Worm (Caenorhabditis elegans) whole organism, young adult: ENCODE results near the gene ant-1.4.

Experiments
- B0019.2 ChIP-seq: fragments of 200-800 bp; sonication (Bioruptor generic); conservative IDR thresholded peaks from 2 replicates; pipeline ENCODE4 v1.3.6; 2022; ENCODE audit warnings: missing genetic modification reagents, missing genetic modification characterization, missing compliant biosample characterization
- C17E4.6 ChIP-seq: fragments of 200-800 bp; sonication (Bioruptor generic); IDR thresholded peaks from 2 replicates; pipeline ENCODE4 v1.3.6; 2022; ENCODE audit warnings: missing genetic modification reagents, missing genetic modification characterization, missing compliant biosample characterization
- D2030.7 ChIP-seq: fragments of 200-800 bp; sonication (Bioruptor generic); IDR thresholded peaks from 2 replicates; pipeline ENCODE4 v1.3.6; 2022; ENCODE audit warnings: missing genetic modification reagents, missing genetic modification characterization, missing compliant biosample characterization
- F33H1.4 ChIP-seq: fragments of 200-800 bp; sonication (Bioruptor generic); IDR thresholded peaks from 2 replicates; pipeline ENCODE4 v1.3.6; 2022; ENCODE audit warnings: missing genetic modification reagents, missing genetic modification characterization, missing compliant biosample characterization
- F52B5.7 ChIP-seq: sonication (generic microtip); optimal IDR thresholded peaks from 2 replicates; lab custom pipeline; 2016; ENCODE audit warnings: mild to moderate bottlenecking, missing genetic modification characterization, missing compliant biosample characterization
- F55B11.4 ChIP-seq: sonication (generic microtip); optimal IDR thresholded peaks from 2 replicates; lab custom pipeline; 2016; ENCODE audit warnings: missing compliant biosample characterization, missing genetic modification characterization, borderline replicate concordance; ENCODE audit not compliant: insufficient read depth
- F57C9.4 ChIP-seq: sonication (generic microtip); optimal IDR thresholded peaks from 2 replicates; lab custom pipeline; 2017; ENCODE audit warnings: mild to moderate bottlenecking, missing genetic modification characterization, missing compliant biosample characterization
- T07F8.4 ChIP-seq: sonication (generic microtip); optimal IDR thresholded peaks from 2 replicates; lab custom pipeline; 2016; ENCODE audit warnings: mild to moderate bottlenecking, missing genetic modification characterization, moderate library complexity, missing compliant biosample characterization
- T26A5.8 ChIP-seq: sonication (generic microtip); optimal IDR thresholded peaks from 2 replicates; lab custom pipeline; 2016; ENCODE audit warnings: missing genetic modification characterization, missing compliant biosample characterization
- Y53G8AR.9 ChIP-seq: fragments of 200-800 bp; sonication (Bioruptor generic); conservative IDR thresholded peaks from 2 replicates; pipeline ENCODE4 v1.3.6; 2022; ENCODE audit warnings: missing genetic modification reagents, missing genetic modification characterization, missing compliant biosample characterization
- Y79H2A.3 ChIP-seq: fragments of 200-800 bp; sonication (Bioruptor generic); conservative IDR thresholded peaks from 2 replicates; pipeline ENCODE4 v1.3.6; 2022; ENCODE audit warnings: missing genetic modification reagents, missing genetic modification characterization, missing compliant biosample characterization
- Y95B8A.8 ChIP-seq: fragments of 200-800 bp; sonication (Bioruptor generic); IDR thresholded peaks from 2 replicates; pipeline ENCODE4 v1.3.6; 2022; ENCODE audit warnings: missing genetic modification reagents, missing genetic modification characterization, missing compliant biosample characterization
- ama-1 ChIP-seq, 3 experiments: fragments of 150-350 bp in 1 of 3; sonication (generic microtip) in 2 of 3; optimal IDR thresholded peaks; 2 replicates each; lab custom pipeline; 2014 to 2018; ENCODE audit warnings: missing biosample characterization in 2 of 3, missing genetic modification characterization in 2 of 3, missing genetic modification reagents in 2 of 3
- atf-7 ChIP-seq: sonication (generic microtip); optimal IDR thresholded peaks from 2 replicates; lab custom pipeline; 2017; ENCODE audit warnings: mild to moderate bottlenecking, missing genetic modification characterization, missing compliant biosample characterization
- attf-6 ChIP-seq: fragments of 200-800 bp; sonication (Bioruptor generic); IDR thresholded peaks from 2 replicates; pipeline ENCODE4 v1.3.6; 2022; ENCODE audit warnings: missing genetic modification reagents, missing genetic modification characterization, missing compliant biosample characterization
- bed-1 ChIP-seq: fragments of 200-800 bp; sonication (Bioruptor generic); IDR thresholded peaks from 2 replicates; pipeline ENCODE4 v1.3.6; 2022; ENCODE audit warnings: missing genetic modification reagents, missing genetic modification characterization, missing compliant biosample characterization
- cebp-1 ChIP-seq, 2 experiments: fragments of 200-800 bp in 1 of 2; sonication (Bioruptor generic) in 1 of 2; sonication (generic microtip) in 1 of 2; IDR thresholded peaks in 1 of 2; optimal IDR thresholded peaks in 1 of 2; 2 replicates each; pipeline versions ENCODE4 v1.3.6 to Lab custom; 2017 to 2022; ENCODE audit warnings: missing compliant biosample characterization in 2 of 2, missing genetic modification characterization in 2 of 2, mild to moderate bottlenecking in 1 of 2, missing genetic modification reagents in 1 of 2, moderate library complexity in 1 of 2
- die-1 ChIP-seq: sonication (generic microtip); optimal IDR thresholded peaks from 2 replicates; lab custom pipeline; 2016; ENCODE audit warnings: missing genotype, mild to moderate bottlenecking, missing genetic modification characterization, missing compliant biosample characterization
- efl-1 ChIP-seq: fragments of 150-350 bp; optimal IDR thresholded peaks from 2 replicates; lab custom pipeline; 2014; ENCODE audit warnings: missing biosample characterization, missing genetic modification reagents, missing genetic modification characterization
- hlh-12 ChIP-seq: sonication (generic microtip); optimal IDR thresholded peaks from 2 replicates; lab custom pipeline; 2016; ENCODE audit warnings: missing genetic modification characterization, missing compliant biosample characterization
- hmg-1.2 ChIP-seq: fragments of 200-800 bp; sonication (Bioruptor generic); IDR thresholded peaks from 2 replicates; pipeline ENCODE4 v1.3.6; 2022; ENCODE audit warnings: missing genetic modification reagents, missing genetic modification characterization, missing compliant biosample characterization
- hsf-1 ChIP-seq: fragments of 200-800 bp; sonication (Bioruptor generic); IDR thresholded peaks from 2 replicates; pipeline ENCODE4 v1.3.6; 2022; ENCODE audit warnings: missing genetic modification reagents, missing genetic modification characterization, missing compliant biosample characterization
- lag-1 ChIP-seq: fragments of 200-800 bp; sonication (Bioruptor generic); IDR thresholded peaks from 2 replicates; pipeline ENCODE4 v1.3.6; 2022; ENCODE audit warnings: missing genetic modification reagents, missing genetic modification characterization, missing compliant biosample characterization
- let-607 ChIP-seq, 2 experiments: fragments of 200-800 bp in 1 of 2; sonication (Bioruptor generic) in 1 of 2; sonication (generic microtip) in 1 of 2; optimal IDR thresholded peaks; 2 replicates each; lab custom pipeline; 2016 to 2018; ENCODE audit warnings: mild to moderate bottlenecking in 2 of 2, missing compliant biosample characterization in 2 of 2, missing genetic modification characterization in 2 of 2, moderate library complexity in 2 of 2, missing genotype in 1 of 2
- lin-40 ChIP-seq: sonication (generic microtip); optimal IDR thresholded peaks from 2 replicates; lab custom pipeline; 2016; ENCODE audit warnings: missing genetic modification characterization, mild to moderate bottlenecking, missing compliant biosample characterization, missing genotype, missing genetic modification reagents
- madf-6 ChIP-seq: fragments of 200-800 bp; sonication (Bioruptor generic); IDR thresholded peaks from 2 replicates; pipeline ENCODE4 v1.3.6; 2022; ENCODE audit warnings: missing genetic modification reagents, missing genetic modification characterization, missing compliant biosample characterization
- madf-8 ChIP-seq: fragments of 200-800 bp; sonication (Bioruptor generic); conservative IDR thresholded peaks from 2 replicates; pipeline ENCODE4 v1.3.6; 2022; ENCODE audit warnings: missing genetic modification reagents, missing genetic modification characterization, missing compliant biosample characterization
- nfya-1 ChIP-seq: sonication (generic microtip); optimal IDR thresholded peaks from 2 replicates; lab custom pipeline; 2017; ENCODE audit warnings: antibody characterized with exemption, missing compliant biosample characterization, missing genetic modification characterization, borderline replicate concordance; ENCODE audit not compliant: insufficient read depth
- nfyb-1 ChIP-seq: fragments of 200-800 bp; sonication (Bioruptor generic); IDR thresholded peaks from 2 replicates; pipeline ENCODE4 v1.3.6; 2022; ENCODE audit warnings: missing genetic modification reagents, missing genetic modification characterization, missing compliant biosample characterization
- nhr-179 ChIP-seq: sonication (generic microtip); optimal IDR thresholded peaks from 2 replicates; lab custom pipeline; 2016; ENCODE audit warnings: mild to moderate bottlenecking, missing genetic modification characterization, missing compliant biosample characterization
- pbrm-1 ChIP-seq: fragments of 200-800 bp; sonication (Bioruptor generic); IDR thresholded peaks from 2 replicates; pipeline ENCODE4 v1.3.6; 2022; ENCODE audit warnings: missing genetic modification reagents, missing genetic modification characterization, missing compliant biosample characterization
- pha-4 ChIP-seq: fragments of 150-350 bp; sonication (generic microtip); optimal IDR thresholded peaks from 2 replicates; lab custom pipeline; 2014; ENCODE audit warnings: missing biosample characterization, missing genetic modification reagents, missing genetic modification characterization
- rcor-1 ChIP-seq: fragments of 200-800 bp; sonication (Bioruptor generic); IDR thresholded peaks from 2 replicates; pipeline ENCODE4 v1.3.6; 2022; ENCODE audit warnings: missing genetic modification reagents, missing genetic modification characterization, missing compliant biosample characterization
- sea-2 ChIP-seq: fragments of 200-800 bp; sonication (Bioruptor generic); IDR thresholded peaks from 2 replicates; pipeline ENCODE4 v1.3.6; 2022; ENCODE audit warnings: missing genetic modification characterization, missing compliant biosample characterization
- snpc-3.4 ChIP-seq: sonication (generic microtip); optimal IDR thresholded peaks from 2 replicates; lab custom pipeline; 2017; ENCODE audit warnings: missing genetic modification characterization, mild to moderate bottlenecking, missing compliant biosample characterization, antibody characterized with exemption, moderate library complexity, missing genotype, missing genetic modification reagents
- snpc-4 ChIP-seq, 5 experiments: fragments of 150-350 bp in 1 of 5; sonication (generic microtip) in 4 of 5; optimal IDR thresholded peaks; 2 replicates each; lab custom pipeline; 2014 to 2018; ENCODE audit warnings: missing genetic modification characterization in 5 of 5, missing biosample characterization in 3 of 5, antibody characterized with exemption in 2 of 5, mild to moderate bottlenecking in 2 of 5, missing compliant biosample characterization in 2 of 5, missing genotype in 2 of 5, moderate library complexity in 2 of 5, missing genetic modification reagents in 1 of 5
- somi-1 ChIP-seq: fragments of 200-800 bp; sonication (Bioruptor generic); optimal IDR thresholded peaks from 2 replicates; lab custom pipeline; 2018; ENCODE audit warnings: mild to moderate bottlenecking, missing genetic modification characterization, missing compliant biosample characterization
- tbp1 ChIP-seq: fragments of 200-800 bp; sonication (Bioruptor generic); optimal IDR thresholded peaks from 2 replicates; lab custom pipeline; 2018; ENCODE audit warnings: mild to moderate bottlenecking, missing genetic modification characterization, missing compliant biosample characterization
- tlf-1 ChIP-seq: fragments of 200-800 bp; sonication (Bioruptor generic); optimal IDR thresholded peaks from 2 replicates; lab custom pipeline; 2018; ENCODE audit warnings: mild to moderate bottlenecking, missing genetic modification characterization, missing compliant biosample characterization
- unc-130 ChIP-seq: sonication (generic microtip); optimal IDR thresholded peaks from 2 replicates; lab custom pipeline; 2016; ENCODE audit warnings: missing genetic modification reagents, missing genetic modification characterization, missing compliant biosample characterization
- unc-62 ChIP-seq: fragments of 150-350 bp; optimal IDR thresholded peaks from 2 replicates; lab custom pipeline; 2014; ENCODE audit warnings: missing biosample characterization, missing genetic modification reagents, missing genetic modification characterization
- zim-3 ChIP-seq: sonication (generic microtip); optimal IDR thresholded peaks from 2 replicates; lab custom pipeline; 2017; ENCODE audit warnings: mild to moderate bottlenecking, missing genetic modification characterization, moderate library complexity, missing compliant biosample characterization
- ztf-25 ChIP-seq: fragments of 200-800 bp; sonication (Bioruptor generic); IDR thresholded peaks from 2 replicates; pipeline ENCODE4 v1.3.6; 2022; ENCODE audit warnings: missing genetic modification reagents, missing genetic modification characterization, missing compliant biosample characterization
- ztf-26 ChIP-seq: sonication (generic microtip); optimal IDR thresholded peaks from 2 replicates; lab custom pipeline; 2017; ENCODE audit warnings: missing genetic modification characterization, missing compliant biosample characterization

The ant-1.4 gene

ce11 chrIV:8499956-8500355 lies 39.8 kb upstream of the ant-1.4 start (continued):
- TF ChIP-seq Y53G8AR.9 (GFP tag; lab: Robert Waterston, UW) (peak; percentile 82; the same call in 1 of the 2 replicates), B0019.2 (0 out of 2 replicates have a peak, but pooled peaks have one; percentile 24), die-1 (tag; lab: Kevin White, UChicago) (peak; percentile 19), zim-3 (no peak), unc-130 (no peak), ztf-25 (GFP tag; lab: Robert Waterston, UW) (peak; percentile 86), snpc-3.4 (tag; lab: Kevin White, UChicago) (peak; percentile 32), nfya-1 (tag; lab: Kevin White, UChicago) (no peak), Y79H2A.3 (GFP tag; lab: Robert Waterston, UW) (peak; percentile 78; the same call in 1 of the 2 replicates), Y95B8A.8 (peak; percentile 80; the same call in 1 of the 2 replicates), hsf-1 (GFP tag; lab: Robert Waterston, UW) (peak; percentile 85), T07F8.4 (tag; lab: Kevin White, UChicago) (no peak), C17E4.6 (GFP tag; lab: Robert Waterston, UW) (0 out of 2 replicates have a peak, but pooled peaks have one; percentile 62), F33H1.4 (peak; percentile 41), attf-6 (peak; percentile 64), hmg-1.2 (GFP tag; lab: Robert Waterston, UW) (peak; percentile 45), lin-40 (tag; lab: Kevin White, UChicago) (no peak), snpc-4 (GFP tag; optimal IDR thresholded peaks at IDR 0.05; lab: Kevin White, UChicago) (no peak), snpc-4 (tag; optimal IDR thresholded peaks at IDR 0.05; lab: Kevin White, UChicago) (no peak), rcor-1 (GFP tag; lab: Robert Waterston, UW) (peak; percentile 74), lag-1 (GFP tag; lab: Robert Waterston, UW) (no peak), D2030.7 (peak; percentile 75), cebp-1 (GFP tag; IDR thresholded peaks at IDR 0.05; lab: Robert Waterston, UW) (no peak), cebp-1 (tag; optimal IDR thresholded peaks at IDR 0.05; lab: Kevin White, UChicago) (peak; percentile 13), madf-8 (GFP tag; lab: Robert Waterston, UW) (peak; percentile 55), pbrm-1 (GFP tag; lab: Robert Waterston, UW) (peak; percentile 64; the same call in 1 of the 2 replicates), efl-1 (GFP tag; lab: Kevin White, UChicago) (no peak), madf-6 (GFP tag; lab: Robert Waterston, UW) (peak; percentile 68)

ce11 chrIV:8498773-8499360 lies 38.8 kb upstream of the ant-1.4 start, which contains the start of the genes acdh-13 and mesp-1:
acdh-13 (minus strand) TSS chrIV:8498823.
mesp-1 (plus strand) TSS chrIV:8499310.
- no peak for TF ChIP-seq ztf-26 (tag; lab: Kevin White, UChicago)
- TF ChIP-seq B0019.2 = peak; percentile 79
- TF ChIP-seq D2030.7 = peak; percentile 95
- TF ChIP-seq cebp-1 (GFP tag; IDR thresholded peaks at IDR 0.05; lab: Robert Waterston, UW) = no peak; the same call in 1 of the 2 replicates
- no peak for TF ChIP-seq cebp-1 (tag; optimal IDR thresholded peaks at IDR 0.05; lab: Kevin White, UChicago)
- TF ChIP-seq tlf-1 (GFP tag; lab: Kevin White, UChicago) = peak; percentile 86
- no peak for TF ChIP-seq ama-1 (optimal IDR thresholded peaks at IDR 0.05; lab: Kevin White, UChicago)
- TF ChIP-seq ama-1 (GFP tag; optimal IDR thresholded peaks at IDR 0.05; lab: Kevin White, UChicago) = no peak
- TF ChIP-seq F55B11.4 (tag; lab: Kevin White, UChicago) = no peak
- TF ChIP-seq hmg-1.2 (GFP tag; lab: Robert Waterston, UW) = peak; percentile 78
- TF ChIP-seq nhr-179 (tag; lab: Kevin White, UChicago) = no peak
- TF ChIP-seq nfyb-1 (GFP tag; lab: Robert Waterston, UW) = peak; percentile 56; the same call in 1 of the 2 replicates
- no peak for TF ChIP-seq bed-1 (GFP tag; lab: Robert Waterston, UW)
- no peak for TF ChIP-seq T26A5.8 (tag; lab: Kevin White, UChicago)
- TF ChIP-seq somi-1 = no peak
- no peak for TF ChIP-seq let-607 (tag; optimal IDR thresholded peaks at IDR 0.05; lab: Kevin White, UChicago)
- TF ChIP-seq pha-4 (tag; lab: Kevin White, UChicago) = no peak
- TF ChIP-seq sea-2 (GFP tag; lab: Robert Waterston, UW) = no peak
- TF ChIP-seq unc-62 (GFP tag; lab: Kevin White, UChicago) = no peak
- TF ChIP-seq tbp1 (GFP tag; lab: Kevin White, UChicago) = peak; percentile 59
- no peak for TF ChIP-seq atf-7 (tag; lab: Kevin White, UChicago)
- peak; percentile 69; the same call in 1 of the 2 replicates for TF ChIP-seq pbrm-1 (GFP tag; lab: Robert Waterston, UW)
- TF ChIP-seq T07F8.4 (tag; lab: Kevin White, UChicago) = no peak
- no peak for TF ChIP-seq lag-1 (GFP tag; lab: Robert Waterston, UW)
- no peak for TF ChIP-seq F57C9.4 (tag; lab: Kevin White, UChicago)
- no peak for TF ChIP-seq F52B5.7
- no peak for TF ChIP-seq hlh-12
